Worm (Caenorhabditis elegans) whole organism, young adult: ENCODE results near the gene F08G12.3.

Experiments
- B0035.1 ChIP-seq: sonication (generic microtip); optimal IDR thresholded peaks from 2 replicates; lab custom pipeline; 2016; ENCODE audit warnings: missing genetic modification characterization, mild to moderate bottlenecking, missing compliant biosample characterization, missing genotype, missing genetic modification reagents
- B0336.3 ChIP-seq: fragments of 200-800 bp; sonication (Bioruptor generic); IDR thresholded peaks from 2 replicates; pipeline ENCODE4 v1.3.6; 2022; ENCODE audit warnings: missing genetic modification characterization, missing compliant biosample characterization
- C17E4.6 ChIP-seq: fragments of 200-800 bp; sonication (Bioruptor generic); IDR thresholded peaks from 2 replicates; pipeline ENCODE4 v1.3.6; 2022; ENCODE audit warnings: missing genetic modification reagents, missing genetic modification characterization, missing compliant biosample characterization
- F37B4.10 ChIP-seq: fragments of 200-800 bp; sonication (Bioruptor generic); IDR thresholded peaks from 2 replicates; pipeline ENCODE4 v1.3.6; 2022; ENCODE audit warnings: missing genetic modification characterization, missing compliant biosample characterization
- K11D2.4 ChIP-seq: fragments of 200-800 bp; sonication (Bioruptor generic); IDR thresholded peaks from 2 replicates; pipeline ENCODE4 v1.3.6; 2022; ENCODE audit warnings: missing genetic modification reagents, missing genetic modification characterization, missing compliant biosample characterization
- Y53G8AR.9 ChIP-seq: fragments of 200-800 bp; sonication (Bioruptor generic); conservative IDR thresholded peaks from 2 replicates; pipeline ENCODE4 v1.3.6; 2022; ENCODE audit warnings: missing genetic modification reagents, missing genetic modification characterization, missing compliant biosample characterization
- ZK185.1 ChIP-seq: sonication (generic microtip); optimal IDR thresholded peaks from 2 replicates; lab custom pipeline; 2016; ENCODE audit warnings: mild to moderate bottlenecking, missing genetic modification characterization, missing compliant biosample characterization; ENCODE audit not compliant: poor library complexity, severe bottlenecking
- athp-1 ChIP-seq: sonication (generic microtip); optimal IDR thresholded peaks from 2 replicates; lab custom pipeline; 2017; ENCODE audit warnings: mild to moderate bottlenecking, missing genetic modification characterization, missing compliant biosample characterization
- ccch-3 ChIP-seq: fragments of 200-800 bp; sonication (Bioruptor generic); optimal IDR thresholded peaks from 2 replicates; lab custom pipeline; 2018; ENCODE audit warnings: mild to moderate bottlenecking, missing genetic modification characterization, missing compliant biosample characterization
- ceh-58 ChIP-seq: fragments of 200-800 bp; sonication (Bioruptor generic); IDR thresholded peaks from 2 replicates; pipeline ENCODE4 v1.3.6; 2022; ENCODE audit warnings: missing genetic modification characterization, missing compliant biosample characterization
- dpl-1 ChIP-seq: fragments of 150-350 bp; optimal IDR thresholded peaks from 2 replicates; lab custom pipeline; 2014; ENCODE audit warnings: missing biosample characterization, missing genetic modification reagents, missing genetic modification characterization
- efl-1 ChIP-seq: fragments of 150-350 bp; optimal IDR thresholded peaks from 2 replicates; lab custom pipeline; 2014; ENCODE audit warnings: missing biosample characterization, missing genetic modification reagents, missing genetic modification characterization
- egrh-3 ChIP-seq: fragments of 200-800 bp; sonication (Bioruptor generic); IDR thresholded peaks from 2 replicates; pipeline ENCODE4 v1.3.6; 2022; ENCODE audit warnings: missing genetic modification reagents, missing genetic modification characterization, missing compliant biosample characterization
- ekl-4 ChIP-seq: fragments of 200-800 bp; sonication (Bioruptor generic); IDR thresholded peaks from 2 replicates; pipeline ENCODE4 v1.3.6; 2022; ENCODE audit warnings: missing genetic modification reagents, missing genetic modification characterization, missing compliant biosample characterization
- gei-17 ChIP-seq: fragments of 200-800 bp; sonication (Bioruptor generic); optimal IDR thresholded peaks from 2 replicates; lab custom pipeline; 2018; ENCODE audit warnings: mild to moderate bottlenecking, missing genetic modification characterization, missing compliant biosample characterization
- hmg-1.2 ChIP-seq: fragments of 200-800 bp; sonication (Bioruptor generic); IDR thresholded peaks from 2 replicates; pipeline ENCODE4 v1.3.6; 2022; ENCODE audit warnings: missing genetic modification reagents, missing genetic modification characterization, missing compliant biosample characterization
- lin-26 ChIP-seq: fragments of 200-800 bp; sonication (Bioruptor generic); IDR thresholded peaks from 2 replicates; pipeline ENCODE4 v1.3.6; 2022; ENCODE audit warnings: missing genetic modification reagents, missing genetic modification characterization, missing compliant biosample characterization
- lir-1 ChIP-seq: fragments of 200-800 bp; sonication (Bioruptor generic); conservative IDR thresholded peaks from 2 replicates; pipeline ENCODE4 v1.3.6; 2022; ENCODE audit warnings: missing genetic modification reagents, missing genetic modification characterization, missing compliant biosample characterization
- madf-10 ChIP-seq: sonication (generic microtip); optimal IDR thresholded peaks from 2 replicates; lab custom pipeline; 2016; ENCODE audit warnings: mild to moderate bottlenecking, missing genetic modification characterization, missing compliant biosample characterization
- madf-3 ChIP-seq: fragments of 200-800 bp; sonication (Bioruptor generic); IDR thresholded peaks from 2 replicates; pipeline ENCODE4 v1.3.6; 2022; ENCODE audit warnings: missing genetic modification reagents, missing genetic modification characterization, missing compliant biosample characterization
- mel-28 ChIP-seq: sonication (generic microtip); optimal IDR thresholded peaks from 2 replicates; lab custom pipeline; 2016; ENCODE audit warnings: borderline replicate concordance, mild to moderate bottlenecking, missing genetic modification characterization, missing compliant biosample characterization
- nfyb-1 ChIP-seq: fragments of 200-800 bp; sonication (Bioruptor generic); IDR thresholded peaks from 2 replicates; pipeline ENCODE4 v1.3.6; 2022; ENCODE audit warnings: missing genetic modification reagents, missing genetic modification characterization, missing compliant biosample characterization
- nhr-90 ChIP-seq: sonication (generic microtip); optimal IDR thresholded peaks from 2 replicates; lab custom pipeline; 2016; ENCODE audit warnings: missing genotype, mild to moderate bottlenecking, missing genetic modification characterization, missing compliant biosample characterization
- rcor-1 ChIP-seq: fragments of 200-800 bp; sonication (Bioruptor generic); IDR thresholded peaks from 2 replicates; pipeline ENCODE4 v1.3.6; 2022; ENCODE audit warnings: missing genetic modification reagents, missing genetic modification characterization, missing compliant biosample characterization
- sea-2 ChIP-seq: fragments of 200-800 bp; sonication (Bioruptor generic); IDR thresholded peaks from 2 replicates; pipeline ENCODE4 v1.3.6; 2022; ENCODE audit warnings: missing genetic modification characterization, missing compliant biosample characterization
- snpc-3.4 ChIP-seq: sonication (generic microtip); optimal IDR thresholded peaks from 2 replicates; lab custom pipeline; 2017; ENCODE audit warnings: missing genetic modification characterization, mild to moderate bottlenecking, missing compliant biosample characterization, antibody characterized with exemption, moderate library complexity, missing genotype, missing genetic modification reagents
- tbx-9 ChIP-seq: sonication (generic microtip); optimal IDR thresholded peaks from 2 replicates; lab custom pipeline; 2016; ENCODE audit warnings: borderline replicate concordance, missing genetic modification characterization, inconsistent platforms, missing compliant biosample characterization
- zfh-2 ChIP-seq: fragments of 200-800 bp; sonication (Bioruptor generic); conservative IDR thresholded peaks from 2 replicates; pipeline ENCODE4 v1.3.6; 2022; ENCODE audit warnings: missing genetic modification reagents, missing genetic modification characterization, missing compliant biosample characterization
- zim-3 ChIP-seq: sonication (generic microtip); optimal IDR thresholded peaks from 2 replicates; lab custom pipeline; 2017; ENCODE audit warnings: mild to moderate bottlenecking, missing genetic modification characterization, moderate library complexity, missing compliant biosample characterization

F08G12.3 gene

DNA sequence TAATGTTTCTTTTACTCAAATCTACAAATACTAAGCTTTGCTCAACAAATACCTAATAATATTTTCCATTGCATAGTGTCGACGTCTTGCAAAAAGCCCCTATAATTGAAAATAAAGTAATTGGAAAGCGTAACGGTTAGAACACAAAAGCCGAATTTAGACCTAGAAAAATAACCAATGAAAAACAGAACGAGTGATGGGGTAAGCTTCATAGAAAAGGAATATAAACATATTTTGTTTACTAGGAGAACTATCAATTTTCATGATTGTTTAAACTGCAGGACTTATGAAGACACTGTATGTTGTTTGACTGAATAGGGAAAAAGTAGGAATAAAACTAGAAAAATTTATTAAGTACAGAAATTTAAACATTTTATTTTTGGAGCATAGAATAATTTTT, 13.8 kb upstream of the F08G12.3 start, which contains the start of gene F38B2.3:
Gene F38B2.3 (minus strand): TSS at position 101 of the 400 bp plus-strand sequence.
- TF ChIP-seq lin-26: no peak
- TF ChIP-seq ccch-3: no peak
- no peak for TF ChIP-seq B0336.3 (GFP tag; lab: Robert Waterston, UW)
- TF ChIP-seq egrh-3 (GFP tag; lab: Robert Waterston, UW): no peak
- no peak for TF ChIP-seq ceh-58 (GFP tag; lab: Robert Waterston, UW)

DNA sequence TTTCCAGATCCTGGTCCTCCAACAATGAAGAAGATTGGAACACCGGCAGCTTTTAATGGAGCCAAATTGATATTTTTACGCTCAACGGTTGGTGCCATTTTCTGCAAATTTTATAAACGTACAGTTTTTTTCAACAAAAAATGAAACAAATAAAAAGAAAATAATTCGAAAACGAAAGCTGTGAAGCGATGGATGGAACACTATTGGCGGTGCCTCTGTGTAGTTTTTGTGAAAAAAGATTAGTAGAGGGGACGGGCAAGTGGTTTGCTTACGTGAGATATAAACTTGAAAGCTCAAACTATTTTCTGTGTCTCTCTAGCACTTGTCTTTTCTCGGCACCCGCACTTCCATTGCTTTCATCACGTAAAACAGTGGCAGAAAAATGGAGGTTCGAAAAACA, 12.4 kb upstream of the F08G12.3 start, which contains the start of gene F38B2.4:
Gene F38B2.4 (minus strand): TSS at position 101 of the 400 bp plus-strand sequence.
- TF ChIP-seq snpc-3.4: no peak
- no peak for TF ChIP-seq ZK185.1
- no peak for TF ChIP-seq nfyb-1 (GFP tag; lab: Robert Waterston, UW)
- no peak for TF ChIP-seq mel-28 (tag; lab: Kevin White, UChicago)
- TF ChIP-seq efl-1 (GFP tag; lab: Kevin White, UChicago): no peak
- no peak for TF ChIP-seq lir-1

ce11 chrX:11289925-11290324, 10.1 kb upstream of the F08G12.3 start:
- no peak for TF ChIP-seq dpl-1 (GFP tag; lab: Kevin White, UChicago)
- no peak for TF ChIP-seq rcor-1 (GFP tag; lab: Robert Waterston, UW)
- TF ChIP-seq lir-1: no peak
- TF ChIP-seq B0035.1: no peak
- no peak for TF ChIP-seq athp-1 (tag; lab: Kevin White, UChicago)
- no peak for TF ChIP-seq C17E4.6 (GFP tag; lab: Robert Waterston, UW)
- no peak for TF ChIP-seq nhr-90 (tag; lab: Kevin White, UChicago)

DNA sequence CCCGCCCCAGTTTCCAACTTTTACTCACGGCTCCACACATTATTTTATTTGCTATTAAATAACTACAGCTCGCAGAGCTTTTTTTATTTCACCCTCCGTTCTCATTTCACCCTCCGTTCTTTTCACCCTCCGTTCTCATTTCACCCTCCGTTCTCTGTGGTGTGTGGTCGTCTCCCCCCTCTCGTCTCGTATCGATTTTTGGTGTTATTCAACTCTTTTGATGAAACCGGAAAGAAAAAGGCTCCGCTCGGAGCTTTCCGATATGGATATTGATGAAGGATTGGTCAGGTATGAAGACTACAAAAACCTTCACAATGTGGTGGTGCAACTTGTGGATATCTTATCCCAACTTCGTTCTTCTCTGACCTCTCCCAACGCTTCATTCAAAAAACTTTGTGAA, 9.5 kb upstream of the F08G12.3 start:
- TF ChIP-seq madf-10 (no peak), mel-28 (tag; lab: Kevin White, UChicago) (no peak), sea-2 (GFP tag; lab: Robert Waterston, UW) (no peak), Y53G8AR.9 (GFP tag; lab: Robert Waterston, UW) (no peak)

ce11 chrX:11296683-11297365, 3.2 kb upstream of the F08G12.3 start, which contains the start of gene inx-2:
TSS of gene inx-2 (minus strand) at chrX:11296733.
- TF ChIP-seq hmg-1.2 (GFP tag; lab: Robert Waterston, UW) (peak; percentile 21; the same call in 1 of the 2 replicates), madf-3 (GFP tag; lab: Robert Waterston, UW) (0 out of 2 replicates have a peak, but pooled peaks have one; percentile 24), K11D2.4 (GFP tag; lab: Robert Waterston, UW) (0 out of 2 replicates have a peak, but pooled peaks have one; percentile 15), tbx-9 (no peak), ekl-4 (GFP tag; lab: Robert Waterston, UW) (no peak), F37B4.10 (GFP tag; lab: Robert Waterston, UW) (0 out of 2 replicates have a peak, but pooled peaks have one; percentile 28), zfh-2 (peak; percentile 58; the same call in 1 of the 2 replicates), gei-17 (GFP tag; lab: Kevin White, UChicago) (no peak)

DNA sequence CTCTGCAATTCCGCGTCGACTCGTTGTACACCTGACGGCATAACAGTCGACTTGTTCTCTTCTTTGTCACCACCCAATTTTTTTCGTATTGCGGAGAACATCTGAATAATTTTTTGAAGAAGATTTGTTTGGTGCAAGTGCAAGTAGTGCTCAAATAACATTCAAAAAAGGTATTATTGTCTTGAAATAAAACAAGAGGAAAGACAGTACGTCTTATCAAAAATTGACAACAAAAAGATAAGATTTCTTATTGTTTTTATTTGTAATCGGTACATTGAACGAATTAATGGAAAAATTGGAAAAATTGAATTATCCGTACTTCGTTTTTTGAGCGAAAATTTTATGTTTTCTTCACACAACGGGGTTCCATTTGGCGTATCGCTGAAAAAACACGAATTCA, 5.7 kb downstream of the F08G12.3 start, which contains the start of gene F08G12.1:
Gene F08G12.1 (minus strand): TSS at position 101 of the 400 bp plus-strand sequence.
- no peak for TF ChIP-seq zim-3 (tag; lab: Kevin White, UChicago)
